Fruit fly (Drosophila melanogaster) Kc167 (cell line): Measurements from ENCODE around the gene NTPase.

Experiments used
- Sin3A ChIP-seq: fragments of >200 bp; optimal IDR thresholded peaks from 2 replicates; lab custom pipeline; 2018; ENCODE audit warnings: missing external identifiers
- insv ChIP-seq: fragments of >200 bp; optimal IDR thresholded peaks from 3 replicates; lab custom pipeline; 2018; ENCODE audit warnings: missing external identifiers
- psq ChIP-seq: fragments of >200 bp; optimal IDR thresholded peaks from 2 replicates; lab custom pipeline; 2017; ENCODE audit warnings: missing external identifiers

- TF ChIP-seq insv (lab: Kevin White, UChicago), result no peak
- no peak for TF ChIP-seq psq (lab: Kevin White, UChicago)
- TF ChIP-seq Sin3A (lab: Kevin White, UChicago), result no peak
These were observed 21.0 kb downstream of the NTPase start for dm6 chr2L:2864601-2865000.
